Fruit fly (Drosophila melanogaster) S2 (cell line): Measurements from ENCODE around the gene CG31265.

ENCODE experiments used
- CG8478 ChIP-seq: fragments of >200 bp; optimal IDR thresholded peaks from 2 replicates; lab custom pipeline; 2018
- CTCF ChIP-seq, 2 experiments: fragments of >200 bp; optimal IDR thresholded peaks; 2 replicates each; lab custom pipeline; 2018

dm6 chr3R:17120165-17120564 lies 7.8 kb upstream of the CG31265 start, which contains the start of gene CG34278:
- TF ChIP-seq CTCF (optimal IDR thresholded peaks at IDR 0.05; lab: Kevin White, UChicago) (no peak), CG8478 (no peak)
